Fruit fly (Drosophila melanogaster) whole organism, embryonic: ENCODE data around the gene CG43815.

Experiments used
- Atf-2 ChIP-seq: fragments of 200-800 bp; sonication (Bioruptor generic); optimal IDR thresholded peaks from 2 replicates; lab custom pipeline; 2016; ENCODE audit warnings: missing biosample characterization, missing genetic modification characterization
- B-H1 ChIP-seq: fragments of 200-800 bp; sonication (Bioruptor generic); IDR thresholded peaks from 3 replicates; pipeline ENCODE4 v1.3.6; 2022; ENCODE audit warnings: missing biosample characterization, missing genetic modification characterization
- BtbVII ChIP-seq: fragments of 200-800 bp; sonication (Bioruptor generic); optimal IDR thresholded peaks from 3 replicates; lab custom pipeline; 2017; ENCODE audit warnings: missing biosample characterization, mild to moderate bottlenecking, missing genetic modification characterization
- CG10366 ChIP-seq: fragments of 200-800 bp; sonication (Bioruptor generic); IDR thresholded peaks from 2 replicates; pipeline ENCODE4 v1.3.6; 2022; ENCODE audit warnings: missing biosample characterization, missing genetic modification characterization
- CG11695 ChIP-seq: fragments of 200-800 bp; sonication (Bioruptor generic); IDR thresholded peaks from 3 replicates; pipeline ENCODE4 v1.3.6; 2022; ENCODE audit warnings: missing biosample characterization, missing genetic modification characterization
- CG13287 ChIP-seq: fragments of 200-800 bp; sonication (Bioruptor generic); IDR thresholded peaks from 2 replicates; pipeline ENCODE4 v1.3.6; 2022; ENCODE audit warnings: missing biosample characterization, missing genetic modification characterization; ENCODE audit not compliant: partially characterized antibody
- CG15073 ChIP-seq: fragments of 200-800 bp; sonication (Bioruptor generic); optimal IDR thresholded peaks from 2 replicates; lab custom pipeline; 2016; ENCODE audit warnings: missing biosample characterization, missing genetic modification characterization
- CG17361 ChIP-seq: fragments of 200-800 bp; sonication (Bioruptor generic); IDR thresholded peaks from 3 replicates; pipeline ENCODE4 v1.3.6; 2022; ENCODE audit warnings: missing biosample characterization, missing genetic modification characterization
- CG18619 ChIP-seq: fragments of 200-800 bp; sonication (Bioruptor generic); optimal IDR thresholded peaks from 3 replicates; lab custom pipeline; 2017; ENCODE audit warnings: missing biosample characterization, mild to moderate bottlenecking, missing genetic modification characterization
- CG2678 ChIP-seq: fragments of 200-800 bp; sonication (Bioruptor generic); optimal IDR thresholded peaks from 3 replicates; lab custom pipeline; 2019; ENCODE audit warnings: missing biosample characterization, mild to moderate bottlenecking, missing genetic modification characterization, moderate library complexity
- CG30020 ChIP-seq: fragments of 200-800 bp; optimal IDR thresholded peaks from 2 replicates; lab custom pipeline; 2019; ENCODE audit warnings: missing biosample characterization, mild to moderate bottlenecking, missing genetic modification characterization, moderate library complexity
- CG3065 ChIP-seq: fragments of 200-800 bp; sonication (Bioruptor generic); optimal IDR thresholded peaks from 2 replicates; lab custom pipeline; 2016; ENCODE audit warnings: missing biosample characterization, missing genetic modification characterization
- CG32767 ChIP-seq: fragments of 200-800 bp; sonication (Bioruptor generic); IDR thresholded peaks from 2 replicates; pipeline ENCODE4 v1.3.6; 2022; ENCODE audit warnings: missing biosample characterization, missing genetic modification characterization
- CG4282 ChIP-seq: fragments of 200-800 bp; sonication (Bioruptor generic); optimal IDR thresholded peaks from 2 replicates; lab custom pipeline; 2016; ENCODE audit warnings: missing biosample characterization, missing genetic modification characterization
- CG4404 ChIP-seq: fragments of 200-800 bp; sonication (Bioruptor generic); IDR thresholded peaks from 2 replicates; pipeline ENCODE4 v1.3.6; 2022; ENCODE audit warnings: missing biosample characterization, missing genetic modification characterization
- CG6175 ChIP-seq: fragments of 200-800 bp; sonication (Bioruptor generic); IDR thresholded peaks from 3 replicates; pipeline ENCODE4 v1.3.6; 2022; ENCODE audit warnings: missing biosample characterization, missing genetic modification characterization
- CG6654 ChIP-seq: fragments of 200-800 bp; sonication (Bioruptor generic); optimal IDR thresholded peaks from 2 replicates; lab custom pipeline; 2017; ENCODE audit warnings: missing biosample characterization, mild to moderate bottlenecking, missing genetic modification characterization
- CG6683 ChIP-seq: fragments of 200-800 bp; sonication (Bioruptor generic); optimal IDR thresholded peaks from 2 replicates; lab custom pipeline; 2017; ENCODE audit warnings: missing biosample characterization, mild to moderate bottlenecking, missing genetic modification characterization, missing genetic modification reagents
- CG7372 ChIP-seq: fragments of 200-800 bp; sonication (Bioruptor generic); IDR thresholded peaks from 2 replicates; pipeline ENCODE4 v1.3.6; 2022; ENCODE audit warnings: missing biosample characterization, missing genetic modification characterization
- CG7745 ChIP-seq: fragments of 200-800 bp; sonication (Bioruptor generic); optimal IDR thresholded peaks from 2 replicates; lab custom pipeline; 2018; ENCODE audit warnings: missing biosample characterization, mild to moderate bottlenecking, missing genetic modification characterization, moderate library complexity
- CG8290 ChIP-seq, 3 experiments: fragments of 200-800 bp; sonication (Bioruptor generic); optimal IDR thresholded peaks; 2 replicates each; lab custom pipeline; 2016 to 2019; ENCODE audit warnings: missing biosample characterization in 3 of 3, missing genetic modification characterization in 3 of 3, mild to moderate bottlenecking in 2 of 3, moderate library complexity in 1 of 3
- CG8924 ChIP-seq: fragments of 200-800 bp; optimal IDR thresholded peaks from 3 replicates; lab custom pipeline; 2019; ENCODE audit warnings: missing biosample characterization, mild to moderate bottlenecking, missing genetic modification characterization, moderate library complexity
- CG9932 ChIP-seq: fragments of 200-800 bp; sonication (Bioruptor generic); IDR thresholded peaks from 2 replicates; pipeline ENCODE4 v1.3.6; 2022; ENCODE audit warnings: missing biosample characterization, missing genetic modification characterization
- HLHmδ ChIP-seq: fragments of 200-800 bp; sonication (Bioruptor generic); optimal IDR thresholded peaks from 2 replicates; lab custom pipeline; 2018; ENCODE audit warnings: missing biosample characterization, mild to moderate bottlenecking, missing genetic modification characterization, moderate library complexity
- Hsf ChIP-seq: fragments of 200-800 bp; sonication (Bioruptor generic); optimal IDR thresholded peaks from 3 replicates; lab custom pipeline; 2016; ENCODE audit warnings: missing biosample characterization, missing genetic modification characterization
- Jarid2 ChIP-seq: fragments of 200-800 bp; sonication (Bioruptor generic); optimal IDR thresholded peaks from 3 replicates; lab custom pipeline; 2017; ENCODE audit warnings: mild to moderate bottlenecking, missing biosample characterization, missing genetic modification reagents, missing genetic modification characterization
- Tbp ChIP-seq: fragments of >200 bp; optimal IDR thresholded peaks from 2 replicates; lab custom pipeline; 2018; ENCODE audit warnings: missing biosample characterization, missing genetic modification characterization
- Xrp1 ChIP-seq: fragments of 200-800 bp; sonication (Bioruptor generic); IDR thresholded peaks from 2 replicates; pipeline ENCODE4 v1.3.6; 2022; ENCODE audit warnings: missing biosample characterization, missing genetic modification characterization
- ase ChIP-seq: fragments of 200-800 bp; sonication (Bioruptor generic); IDR thresholded peaks from 3 replicates; pipeline ENCODE4 v1.3.6; 2022; ENCODE audit warnings: missing biosample characterization, missing genetic modification characterization
- br ChIP-seq: fragments of >200 bp; optimal IDR thresholded peaks from 2 replicates; lab custom pipeline; 2017
- da ChIP-seq: fragments of 200-800 bp; sonication (Bioruptor generic); optimal IDR thresholded peaks from 2 replicates; lab custom pipeline; 2016; ENCODE audit warnings: missing biosample characterization, missing genetic modification characterization
- eve ChIP-seq, 2 experiments: fragments of >200 bp; optimal IDR thresholded peaks; 2 replicates each; lab custom pipeline; 2017; ENCODE audit warnings: missing biosample characterization in 2 of 2, missing genetic modification characterization in 2 of 2
- jing ChIP-seq: fragments of 200-800 bp; sonication (Bioruptor generic); optimal IDR thresholded peaks from 2 replicates; lab custom pipeline; 2018; ENCODE audit warnings: missing biosample characterization, mild to moderate bottlenecking, missing genetic modification characterization
- kah ChIP-seq: fragments of 200-800 bp; sonication (Bioruptor generic); optimal IDR thresholded peaks from 2 replicates; lab custom pipeline; 2018; ENCODE audit warnings: missing biosample characterization, mild to moderate bottlenecking, missing genetic modification characterization
- kay ChIP-seq: fragments of 200-800 bp; sonication (Bioruptor generic); optimal IDR thresholded peaks from 2 replicates; lab custom pipeline; 2016; ENCODE audit warnings: missing biosample characterization, missing genetic modification characterization
- kni ChIP-seq: fragments of 200-800 bp; sonication (Bioruptor generic); optimal IDR thresholded peaks from 3 replicates; lab custom pipeline; 2017; ENCODE audit warnings: mild to moderate bottlenecking, missing biosample characterization, missing genetic modification reagents, missing genetic modification characterization
- lilli ChIP-seq: fragments of 200-800 bp; sonication (Bioruptor generic); optimal IDR thresholded peaks from 3 replicates; lab custom pipeline; 2016; ENCODE audit warnings: missing biosample characterization, missing genetic modification characterization
- mam ChIP-seq: fragments of 200-800 bp; sonication (Bioruptor generic); optimal IDR thresholded peaks from 3 replicates; lab custom pipeline; 2016; ENCODE audit warnings: missing biosample characterization, missing genetic modification characterization
- nerfin-2 ChIP-seq: fragments of 200-800 bp; sonication (Bioruptor generic); IDR thresholded peaks from 2 replicates; pipeline ENCODE4 v1.3.6; 2022; ENCODE audit warnings: missing biosample characterization, missing genetic modification characterization; ENCODE audit not compliant: partially characterized antibody
- onecut ChIP-seq: fragments of 200-800 bp; sonication (Bioruptor generic); IDR thresholded peaks from 2 replicates; pipeline ENCODE4 v1.3.6; 2022; ENCODE audit warnings: missing biosample characterization, missing genetic modification characterization
- pfk ChIP-seq: fragments of 200-800 bp; sonication (Bioruptor generic); optimal IDR thresholded peaks from 2 replicates; lab custom pipeline; 2018; ENCODE audit warnings: missing biosample characterization, mild to moderate bottlenecking, missing genetic modification characterization, moderate library complexity
- pho ChIP-seq: fragments of 200-800 bp; sonication (Bioruptor generic); optimal IDR thresholded peaks from 2 replicates; lab custom pipeline; 2016; ENCODE audit warnings: missing biosample characterization, missing genetic modification characterization
- pum ChIP-seq: fragments of 200-800 bp; sonication (Bioruptor generic); optimal IDR thresholded peaks from 2 replicates; lab custom pipeline; 2016; ENCODE audit warnings: missing biosample characterization, missing genetic modification characterization
- sob ChIP-seq: fragments of 200-800 bp; sonication (Bioruptor generic); IDR thresholded peaks from 2 replicates; pipeline ENCODE4 v1.3.6; 2022; ENCODE audit warnings: missing biosample characterization, missing genetic modification characterization
- stwl ChIP-seq: fragments of 200-800 bp; sonication (Bioruptor generic); optimal IDR thresholded peaks from 3 replicates; lab custom pipeline; 2018; ENCODE audit warnings: missing biosample characterization, mild to moderate bottlenecking, missing genetic modification characterization, moderate library complexity
- tio ChIP-seq: fragments of 200-800 bp; sonication (Bioruptor generic); optimal IDR thresholded peaks from 2 replicates; lab custom pipeline; 2017; ENCODE audit warnings: missing biosample characterization, missing genetic modification characterization, inconsistent platforms
- unpg ChIP-seq: fragments of 200-800 bp; sonication (Bioruptor generic); optimal IDR thresholded peaks from 3 replicates; lab custom pipeline; 2018; ENCODE audit warnings: missing biosample characterization, mild to moderate bottlenecking, missing genetic modification characterization, moderate library complexity
- usp ChIP-seq: fragments of >200 bp; optimal IDR thresholded peaks from 2 replicates; lab custom pipeline; 2017; ENCODE audit warnings: missing biosample characterization, missing genetic modification characterization
- vfl ChIP-seq: fragments of 200-800 bp; sonication (Bioruptor generic); optimal IDR thresholded peaks from 2 replicates; lab custom pipeline; 2016; ENCODE audit warnings: missing biosample characterization, missing genetic modification characterization
- yki ChIP-seq: fragments of >200 bp; optimal IDR thresholded peaks from 3 replicates; lab custom pipeline; 2018
- zfh1 ChIP-seq: fragments of 200-800 bp; sonication (Bioruptor generic); IDR thresholded peaks from 3 replicates; pipeline ENCODE4 v1.3.6; 2022; ENCODE audit warnings: missing biosample characterization, missing genetic modification characterization

The CG43815 gene

dm6 chr2L:3534227-3534842 is 41.7 kb upstream of the CG43815 start (continued):
- TF ChIP-seq CG4282, result no peak
- no peak for TF ChIP-seq stwl
- TF ChIP-seq CG2678 (tag; lab: Kevin White, UChicago), result peak; percentile 59
- TF ChIP-seq CG9932, result peak; percentile 43; the same call in 1 of the 2 replicates
- TF ChIP-seq pum (GFP tag; lab: Kevin White, UChicago), result peak; percentile 32
- no peak for TF ChIP-seq pfk
- no peak for TF ChIP-seq usp
- TF ChIP-seq da (GFP tag; lab: Kevin White, UChicago), result no peak
- no peak for TF ChIP-seq CG6175 (GFP tag; lab: Robert Waterston, UW)
- TF ChIP-seq unpg (GFP tag; lab: Kevin White, UChicago), result peak; percentile 69
- TF ChIP-seq kay (GFP tag; lab: Kevin White, UChicago), result peak; percentile 0
- no peak for TF ChIP-seq kni (GFP tag; lab: Kevin White, UChicago)
- no peak for TF ChIP-seq Jarid2 (GFP tag; lab: Kevin White, UChicago)
- TF ChIP-seq CG8290 (GFP tag; optimal IDR thresholded peaks at IDR 0.05; lab: Kevin White, UChicago), result no peak
- TF ChIP-seq CG8290 (tag; optimal IDR thresholded peaks at IDR 0.05; lab: Kevin White, UChicago), result no peak
- peak; percentile 33; the same call in 1 of the 2 replicates for TF ChIP-seq onecut (GFP tag; lab: Robert Waterston, UW)
- TF ChIP-seq CG18619 (GFP tag; lab: Kevin White, UChicago), result no peak
- TF ChIP-seq nerfin-2, result no peak
- no peak for TF ChIP-seq CG7745 (tag; lab: Kevin White, UChicago)
- no peak for TF ChIP-seq CG4404
- peak; percentile 61 for TF ChIP-seq CG17361 (GFP tag; lab: Robert Waterston, UW)
- 0 out of 3 replicates have a peak, but pooled peaks have one; percentile 51 for TF ChIP-seq ase (GFP tag; lab: Robert Waterston, UW)
- no peak for TF ChIP-seq CG6654 (GFP tag; lab: Kevin White, UChicago)
- peak; percentile 36 for TF ChIP-seq CG8924 (tag; lab: Kevin White, UChicago)
- no peak for TF ChIP-seq CG13287 (GFP tag; lab: Robert Waterston, UW)
- TF ChIP-seq BtbVII (GFP tag; lab: Kevin White, UChicago), result no peak
- TF ChIP-seq Atf-2 (GFP tag; lab: Kevin White, UChicago), result peak; percentile 49
- no peak for TF ChIP-seq vfl
- TF ChIP-seq br (lab: Kevin White, UChicago), result no peak
- peak; percentile 46 for TF ChIP-seq mam (GFP tag; lab: Kevin White, UChicago)
- TF ChIP-seq CG15073, result no peak
- no peak for TF ChIP-seq CG30020 (tag; lab: Kevin White, UChicago)
- 0 out of 3 replicates have a peak, but pooled peaks have one; percentile 37 for TF ChIP-seq CG11695 (GFP tag; lab: Robert Waterston, UW)
- no peak for TF ChIP-seq CG6683
- no peak for TF ChIP-seq jing (GFP tag; lab: Kevin White, UChicago)
- no peak for TF ChIP-seq Tbp
- peak; percentile 74 for TF ChIP-seq Xrp1 (GFP tag; lab: Robert Waterston, UW)
- peak; percentile 77 for TF ChIP-seq sob (GFP tag; lab: Robert Waterston, UW)
- peak; percentile 57 for TF ChIP-seq CG10366
- TF ChIP-seq zfh1 (GFP tag; lab: Robert Waterston, UW), result peak; percentile 74; the same call in 2 of the 3 replicates
- peak; percentile 31 for TF ChIP-seq Hsf (GFP tag; lab: Kevin White, UChicago)
- TF ChIP-seq CG3065, result no peak
- TF ChIP-seq CG32767 (GFP tag; lab: Robert Waterston, UW), result 0 out of 2 replicates have a peak, but pooled peaks have one; percentile 42
- no peak for TF ChIP-seq eve (GFP tag; optimal IDR thresholded peaks at IDR 0.05; lab: Kevin White, UChicago)
- no peak for TF ChIP-seq HLHmδ (GFP tag; lab: Kevin White, UChicago)
- no peak for TF ChIP-seq CG7372
- no peak; the same call in 2 of the 3 replicates for TF ChIP-seq B-H1 (GFP tag; lab: Robert Waterston, UW)
- TF ChIP-seq kah (GFP tag; lab: Kevin White, UChicago), result peak; percentile 29
- peak; percentile 44 for TF ChIP-seq lilli (GFP tag; lab: Kevin White, UChicago)
- TF ChIP-seq tio, result peak; percentile 36
- TF ChIP-seq yki (lab: Kevin White, UChicago), result peak; percentile 22
- TF ChIP-seq pho (GFP tag; lab: Kevin White, UChicago), result no peak
